Fruit fly (Drosophila melanogaster) whole organism, pupa: ENCODE results near the gene CG33061.

Experiments used
- CG10348 ChIP-seq: fragments of 200-800 bp; sonication (Bioruptor generic); IDR thresholded peaks from 2 replicates; pipeline ENCODE4 v1.3.6; 2022; ENCODE audit warnings: missing biosample characterization, missing genetic modification characterization
- CG12605 ChIP-seq: fragments of 200-800 bp; sonication (Bioruptor generic); IDR thresholded peaks from 2 replicates; pipeline ENCODE4 v1.3.6; 2022; ENCODE audit warnings: missing biosample characterization, missing genetic modification characterization
- CG13204 ChIP-seq: fragments of 200-800 bp; sonication (Bioruptor generic); optimal IDR thresholded peaks from 2 replicates; lab custom pipeline; 2018; ENCODE audit warnings: missing biosample characterization, mild to moderate bottlenecking, missing genetic modification characterization, moderate library complexity
- CG14655 ChIP-seq: fragments of 200-800 bp; sonication (Bioruptor generic); optimal IDR thresholded peaks from 3 replicates; lab custom pipeline; 2017; ENCODE audit warnings: mild to moderate bottlenecking, missing biosample characterization, missing genetic modification reagents, missing genetic modification characterization
- CG15710 ChIP-seq: fragments of 200-800 bp; sonication (Bioruptor generic); optimal IDR thresholded peaks from 2 replicates; lab custom pipeline; 2018; ENCODE audit warnings: missing biosample characterization, mild to moderate bottlenecking, missing genetic modification characterization, moderate library complexity
- CG17806 ChIP-seq: fragments of 200-800 bp; sonication (Bioruptor generic); optimal IDR thresholded peaks from 2 replicates; lab custom pipeline; 2018; ENCODE audit warnings: missing biosample characterization, mild to moderate bottlenecking, missing genetic modification characterization, moderate library complexity
- CG32121 ChIP-seq: fragments of 200-800 bp; sonication (Bioruptor generic); IDR thresholded peaks from 2 replicates; pipeline ENCODE4 v1.3.6; 2022; ENCODE audit warnings: missing biosample characterization, missing genetic modification characterization
- CG34367 ChIP-seq: fragments of 200-800 bp; sonication (Bioruptor generic); optimal IDR thresholded peaks from 2 replicates; lab custom pipeline; 2018; ENCODE audit warnings: missing biosample characterization, mild to moderate bottlenecking, missing genetic modification characterization
- CG4496 ChIP-seq: fragments of 200-800 bp; sonication (Bioruptor generic); IDR thresholded peaks from 3 replicates; pipeline ENCODE4 v1.3.6; 2022; ENCODE audit warnings: missing biosample characterization, missing genetic modification characterization
- CG8159 ChIP-seq: fragments of 200-800 bp; sonication (Bioruptor generic); optimal IDR thresholded peaks from 3 replicates; lab custom pipeline; 2018; ENCODE audit warnings: missing biosample characterization, mild to moderate bottlenecking, missing genetic modification characterization, moderate library complexity
- CG8301 ChIP-seq: fragments of 200-800 bp; sonication (Bioruptor generic); optimal IDR thresholded peaks from 2 replicates; lab custom pipeline; 2018; ENCODE audit warnings: missing biosample characterization, mild to moderate bottlenecking, missing genetic modification characterization
- CG9948 ChIP-seq: fragments of 200-800 bp; sonication (Bioruptor generic); optimal IDR thresholded peaks from 2 replicates; lab custom pipeline; 2018; ENCODE audit warnings: missing biosample characterization, mild to moderate bottlenecking, missing genetic modification characterization, moderate library complexity
- D1 ChIP-seq: fragments of 200-800 bp; sonication (Bioruptor generic); optimal IDR thresholded peaks from 2 replicates; lab custom pipeline; 2018; ENCODE audit warnings: missing biosample characterization, mild to moderate bottlenecking, missing genetic modification characterization, moderate library complexity
- EcR ChIP-seq: fragments of 200-800 bp; sonication (Bioruptor generic); optimal IDR thresholded peaks from 3 replicates; lab custom pipeline; 2019; ENCODE audit warnings: missing biosample characterization, missing genetic modification characterization, mild to moderate bottlenecking, moderate library complexity, missing genetic modification reagents
- Ets98B ChIP-seq: fragments of 200-800 bp; sonication (Bioruptor generic); IDR thresholded peaks from 2 replicates; pipeline ENCODE4 v1.3.6; 2022; ENCODE audit warnings: missing biosample characterization, missing genetic modification characterization
- Pif1A ChIP-seq: fragments of 200-800 bp; sonication (Bioruptor generic); optimal IDR thresholded peaks from 3 replicates; lab custom pipeline; 2016; ENCODE audit warnings: missing biosample characterization, missing genetic modification characterization
- Pif1B ChIP-seq: fragments of 200-800 bp; sonication (Bioruptor generic); optimal IDR thresholded peaks from 3 replicates; lab custom pipeline; 2016; ENCODE audit warnings: missing biosample characterization, missing genetic modification characterization
- Snoo ChIP-seq: fragments of 200-800 bp; sonication (Bioruptor generic); optimal IDR thresholded peaks from 3 replicates; lab custom pipeline; 2017; ENCODE audit warnings: missing biosample characterization, mild to moderate bottlenecking, missing genetic modification characterization, inconsistent platforms
- fd96Ca ChIP-seq: fragments of 200-800 bp; sonication (Bioruptor generic); IDR thresholded peaks from 3 replicates; pipeline ENCODE4 v1.3.6; 2022; ENCODE audit warnings: missing biosample characterization, missing genetic modification characterization
- gl ChIP-seq: fragments of 200-800 bp; sonication (Bioruptor generic); optimal IDR thresholded peaks from 2 replicates; lab custom pipeline; 2018; ENCODE audit warnings: missing biosample characterization, mild to moderate bottlenecking, missing genetic modification characterization
- rn ChIP-seq: fragments of 200-800 bp; sonication (Bioruptor generic); IDR thresholded peaks from 2 replicates; pipeline ENCODE4 v1.3.6; 2022; ENCODE audit warnings: missing biosample characterization, missing genetic modification characterization

The CG33061 gene

DNA sequence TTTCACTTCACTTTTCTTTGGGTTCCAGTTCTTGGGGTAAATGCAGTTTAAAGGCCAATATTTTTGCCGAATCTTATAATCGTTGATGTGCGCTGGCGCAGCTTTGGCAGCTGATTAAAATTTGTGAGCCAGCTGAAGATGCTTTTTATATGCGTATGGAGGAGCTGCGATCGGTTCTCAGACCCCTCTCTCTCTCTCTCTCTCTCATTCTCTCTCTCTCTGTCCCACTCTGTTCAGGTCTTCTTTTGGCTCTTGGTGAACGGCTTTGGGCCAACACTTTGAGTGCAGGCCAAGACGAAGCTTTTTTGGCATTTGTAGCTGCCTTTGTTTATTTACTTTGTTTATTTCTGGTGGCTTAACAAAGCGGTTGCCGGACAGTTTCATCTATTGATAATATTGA lies 41.3 kb upstream of the CG33061 start, which contains the start of gene CG13046:
Gene CG13046 (minus strand): TSS at position 101 of the 400 bp plus-strand sequence.
- TF ChIP-seq Ets98B (GFP tag; lab: Robert Waterston, UW) = no peak
- no peak for TF ChIP-seq fd96Ca (GFP tag; lab: Robert Waterston, UW)
- no peak for TF ChIP-seq CG10348 (GFP tag; lab: Robert Waterston, UW)
- no peak for TF ChIP-seq CG4496 (GFP tag; lab: Robert Waterston, UW)
- TF ChIP-seq Pif1A (GFP tag; lab: Kevin White, UChicago) = no peak
- no peak for TF ChIP-seq EcR
- no peak for TF ChIP-seq Snoo (tag; lab: Kevin White, UChicago)
- TF ChIP-seq CG8159 (tag; lab: Kevin White, UChicago) = no peak
- no peak for TF ChIP-seq CG12605
- TF ChIP-seq CG14655 (GFP tag; lab: Kevin White, UChicago) = no peak
- no peak for TF ChIP-seq CG13204 (GFP tag; lab: Kevin White, UChicago)
- TF ChIP-seq D1 = no peak
- TF ChIP-seq rn (GFP tag; lab: Robert Waterston, UW) = no peak
- TF ChIP-seq Pif1B (GFP tag; lab: Kevin White, UChicago) = no peak
- no peak for TF ChIP-seq CG15710
- no peak for TF ChIP-seq CG17806
- TF ChIP-seq CG32121 (GFP tag; lab: Robert Waterston, UW) = no peak
- no peak for TF ChIP-seq CG9948 (tag; lab: Kevin White, UChicago)
- no peak for TF ChIP-seq gl (tag; lab: Kevin White, UChicago)
- TF ChIP-seq CG34367 = no peak

DNA sequence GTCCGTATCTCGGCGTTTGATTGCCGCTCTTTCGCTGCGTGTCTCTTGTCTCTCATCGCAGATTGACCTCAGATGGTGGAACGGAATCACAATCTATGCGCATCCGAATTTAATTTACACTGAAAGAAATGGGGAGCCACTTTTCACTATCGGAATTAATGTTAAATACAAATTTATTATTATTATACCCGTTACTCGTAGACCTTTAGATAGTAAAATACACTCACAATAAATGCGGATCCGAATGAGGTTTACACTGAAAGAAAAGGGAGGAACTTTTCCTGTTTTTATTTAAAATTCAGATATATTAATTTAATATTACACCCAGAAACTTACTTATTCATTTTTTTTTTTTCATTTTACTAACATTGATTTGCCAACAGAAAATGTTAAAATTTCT lies 40.5 kb upstream of the CG33061 start:
- TF ChIP-seq CG15710 (peak; percentile 5), gl (tag; lab: Kevin White, UChicago) (no peak), CG32121 (GFP tag; lab: Robert Waterston, UW) (no peak), CG14655 (GFP tag; lab: Kevin White, UChicago) (peak; percentile 52), CG17806 (peak; percentile 22), Ets98B (GFP tag; lab: Robert Waterston, UW) (no peak), Pif1B (GFP tag; lab: Kevin White, UChicago) (no peak), CG12605 (no peak), CG4496 (GFP tag; lab: Robert Waterston, UW) (no peak), CG34367 (peak; percentile 3), CG9948 (tag; lab: Kevin White, UChicago) (peak; percentile 32), CG8301 (tag; lab: Kevin White, UChicago) (no peak), Pif1A (GFP tag; lab: Kevin White, UChicago) (peak; percentile 25), rn (GFP tag; lab: Robert Waterston, UW) (no peak), CG8159 (tag; lab: Kevin White, UChicago) (peak; percentile 10), EcR (no peak)

DNA sequence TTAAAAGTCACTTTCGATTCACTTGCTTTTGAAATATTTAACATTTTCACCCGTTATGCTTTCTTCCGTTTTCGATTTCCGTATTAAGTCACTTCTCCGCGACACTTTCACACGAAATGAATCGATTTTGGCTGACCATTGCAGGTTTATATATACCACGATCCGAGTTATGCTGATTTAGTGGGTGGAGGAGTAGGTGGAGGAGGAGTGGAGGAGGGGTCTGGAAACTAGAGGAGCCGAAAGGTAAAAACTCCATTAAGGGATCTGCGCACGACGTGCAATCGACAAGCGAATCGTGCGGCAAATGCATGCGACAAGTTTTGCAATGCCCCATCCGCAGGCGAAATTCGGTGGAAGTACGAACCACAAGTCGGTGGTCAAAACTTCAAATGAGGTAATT lies 38.7 kb upstream of the CG33061 start, which contains the start of gene CG13045:
Gene CG13045 (minus strand): TSS at position 101 of the 400 bp plus-strand sequence.
- TF ChIP-seq CG12605 (no peak), CG10348 (GFP tag; lab: Robert Waterston, UW) (no peak), CG15710 (no peak), CG34367 (no peak), CG8301 (tag; lab: Kevin White, UChicago) (no peak), CG13204 (GFP tag; lab: Kevin White, UChicago) (no peak), Pif1B (GFP tag; lab: Kevin White, UChicago) (no peak), CG32121 (GFP tag; lab: Robert Waterston, UW) (no peak), CG8159 (tag; lab: Kevin White, UChicago) (no peak), D1 (no peak), CG4496 (GFP tag; lab: Robert Waterston, UW) (no peak), Ets98B (GFP tag; lab: Robert Waterston, UW) (no peak), rn (GFP tag; lab: Robert Waterston, UW) (no peak), fd96Ca (GFP tag; lab: Robert Waterston, UW) (no peak)

DNA sequence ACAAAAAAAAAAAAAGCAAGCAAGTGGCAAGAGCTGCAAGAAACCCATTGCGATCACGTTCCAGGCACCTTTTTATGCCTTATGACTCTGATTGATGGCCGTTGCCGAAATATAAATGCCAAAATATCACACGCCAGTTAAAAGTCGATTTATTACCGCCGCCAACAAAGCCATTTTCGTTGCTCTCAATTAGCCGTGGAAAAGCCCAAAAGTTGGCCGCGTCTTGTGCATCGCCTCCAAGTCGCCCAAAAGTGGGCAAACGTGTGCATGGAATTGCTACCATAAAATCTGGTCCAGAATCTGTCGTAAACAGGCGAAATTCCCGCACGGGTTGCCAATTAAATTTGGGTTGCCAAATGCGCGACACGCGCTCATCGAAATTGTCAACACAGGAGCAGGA lies 37.9 kb upstream of the CG33061 start:
- TF ChIP-seq CG4496 (GFP tag; lab: Robert Waterston, UW) (peak; percentile 13; the same call in 1 of the 3 replicates), fd96Ca (GFP tag; lab: Robert Waterston, UW) (peak; percentile 19; the same call in 1 of the 3 replicates), Pif1A (GFP tag; lab: Kevin White, UChicago) (no peak), rn (GFP tag; lab: Robert Waterston, UW) (no peak), EcR (no peak), Ets98B (GFP tag; lab: Robert Waterston, UW) (peak; percentile 48), CG9948 (tag; lab: Kevin White, UChicago) (no peak)

DNA sequence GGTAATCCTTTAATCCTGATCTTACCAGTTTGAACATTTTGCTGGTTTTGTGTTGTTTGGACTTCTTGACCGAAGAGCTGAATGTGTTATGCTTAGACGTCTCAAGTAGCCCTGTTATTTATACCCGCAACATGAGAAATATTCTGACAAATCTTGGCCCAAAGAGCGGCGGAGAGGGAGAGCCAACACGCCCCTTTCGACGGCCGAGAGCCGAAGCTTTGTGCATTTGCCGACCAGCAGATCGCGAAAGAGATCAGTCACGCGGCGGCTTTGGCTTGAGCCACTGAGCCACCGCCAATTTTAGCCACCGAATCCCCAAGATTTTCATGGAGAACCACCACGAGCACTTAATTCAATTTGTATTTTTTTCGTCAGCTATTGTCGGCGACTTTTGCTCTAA lies 34.1 kb upstream of the CG33061 start, which contains the start of gene CG4962:
Gene CG4962 (minus strand): TSS at position 101 of the 400 bp plus-strand sequence.
- TF ChIP-seq CG15710 (no peak), CG14655 (GFP tag; lab: Kevin White, UChicago) (no peak), EcR (no peak), rn (GFP tag; lab: Robert Waterston, UW) (no peak), CG34367 (no peak), CG17806 (no peak), Pif1B (GFP tag; lab: Kevin White, UChicago) (no peak), CG10348 (GFP tag; lab: Robert Waterston, UW) (no peak), Ets98B (GFP tag; lab: Robert Waterston, UW) (no peak), CG13204 (GFP tag; lab: Kevin White, UChicago) (no peak), CG12605 (no peak), Pif1A (GFP tag; lab: Kevin White, UChicago) (no peak), CG32121 (GFP tag; lab: Robert Waterston, UW) (no peak)

DNA sequence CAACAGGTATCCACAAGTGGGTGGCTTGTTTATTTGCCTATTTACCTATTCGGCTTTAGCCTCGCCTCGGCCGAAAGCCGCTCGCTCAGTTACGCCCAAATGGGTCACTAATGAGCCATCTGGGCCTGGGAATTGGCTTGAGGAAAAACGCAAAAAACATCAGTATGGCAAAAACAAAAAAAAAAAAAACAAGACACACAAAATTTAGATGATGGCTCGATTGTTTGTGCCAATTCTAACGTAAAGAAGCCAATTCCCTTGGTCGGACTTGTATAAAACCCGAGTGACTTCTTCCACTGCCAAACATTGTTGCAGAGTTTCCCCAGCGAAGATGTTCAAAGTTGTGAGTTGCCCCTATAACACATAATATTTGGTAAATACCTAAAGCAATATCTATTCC lies 28.4 kb upstream of the CG33061 start, which contains the start of gene CG4982:
Gene CG4982 (plus strand): TSS at position 301 of the 400 bp plus-strand sequence.
- no peak for TF ChIP-seq CG13204 (GFP tag; lab: Kevin White, UChicago)
- no peak for TF ChIP-seq D1
- no peak for TF ChIP-seq CG14655 (GFP tag; lab: Kevin White, UChicago)
- TF ChIP-seq CG12605 = no peak
- TF ChIP-seq CG8301 (tag; lab: Kevin White, UChicago) = no peak
- no peak for TF ChIP-seq CG9948 (tag; lab: Kevin White, UChicago)
- no peak for TF ChIP-seq CG32121 (GFP tag; lab: Robert Waterston, UW)
- no peak for TF ChIP-seq EcR
- TF ChIP-seq Pif1A (GFP tag; lab: Kevin White, UChicago) = no peak
- no peak for TF ChIP-seq rn (GFP tag; lab: Robert Waterston, UW)
- TF ChIP-seq Pif1B (GFP tag; lab: Kevin White, UChicago) = no peak
